Fruit fly (Drosophila melanogaster) whole organism, prepupa: Measurements from ENCODE around the gene CG3071.

Source experiments
- CG11762 ChIP-seq: fragments of 200-800 bp; sonication (Bioruptor generic); optimal IDR thresholded peaks from 3 replicates; lab custom pipeline; 2016; ENCODE audit warnings: missing biosample characterization, missing genetic modification characterization; ENCODE audit not compliant: insufficient read depth
- CG11902 ChIP-seq: fragments of 200-800 bp; sonication (Bioruptor generic); optimal IDR thresholded peaks from 3 replicates; lab custom pipeline; 2016; ENCODE audit warnings: missing biosample characterization, missing genetic modification characterization
- CG15336 ChIP-seq: fragments of 200-800 bp; sonication (Bioruptor generic); IDR thresholded peaks from 2 replicates; pipeline ENCODE4 v1.3.6; 2022; ENCODE audit warnings: missing biosample characterization, missing genetic modification characterization
- CG16779 ChIP-seq: fragments of 200-800 bp; sonication (Bioruptor generic); optimal IDR thresholded peaks from 3 replicates; lab custom pipeline; 2017; ENCODE audit warnings: missing biosample characterization, mild to moderate bottlenecking, missing genetic modification characterization
- CG3032 ChIP-seq: fragments of 200-800 bp; optimal IDR thresholded peaks from 2 replicates; lab custom pipeline; 2019; ENCODE audit warnings: missing biosample characterization, mild to moderate bottlenecking, missing genetic modification characterization, moderate library complexity
- CG31627 ChIP-seq: fragments of 200-800 bp; sonication (Bioruptor generic); optimal IDR thresholded peaks from 3 replicates; lab custom pipeline; 2016; ENCODE audit warnings: missing biosample characterization, missing genetic modification characterization
- CG32006 ChIP-seq: fragments of 200-800 bp; sonication (Bioruptor generic); optimal IDR thresholded peaks from 3 replicates; lab custom pipeline; 2017; ENCODE audit warnings: missing biosample characterization, mild to moderate bottlenecking, missing genetic modification characterization
- CG34406 ChIP-seq: fragments of 200-800 bp; sonication (Bioruptor generic); optimal IDR thresholded peaks from 3 replicates; lab custom pipeline; 2016; ENCODE audit warnings: missing biosample characterization, missing genetic modification characterization
- CG6163 ChIP-seq: fragments of 200-800 bp; sonication (Bioruptor generic); IDR thresholded peaks from 3 replicates; pipeline ENCODE4 v1.3.6; 2022; ENCODE audit warnings: missing biosample characterization, missing genetic modification characterization
- CG6792 ChIP-seq: fragments of 200-800 bp; sonication (Bioruptor generic); optimal IDR thresholded peaks from 3 replicates; lab custom pipeline; 2016; ENCODE audit warnings: missing biosample characterization, missing genetic modification characterization
- CG6854 ChIP-seq: fragments of 200-800 bp; sonication (Bioruptor generic); optimal IDR thresholded peaks from 2 replicates; lab custom pipeline; 2017; ENCODE audit warnings: missing biosample characterization, mild to moderate bottlenecking, missing genetic modification characterization
- CG7368 ChIP-seq: fragments of 200-800 bp; sonication (Bioruptor generic); optimal IDR thresholded peaks from 3 replicates; lab custom pipeline; 2016; ENCODE audit warnings: missing biosample characterization, missing genetic modification characterization
- CG8119 ChIP-seq: fragments of 200-800 bp; sonication (Bioruptor generic); IDR thresholded peaks from 3 replicates; pipeline ENCODE4 v1.3.6; 2022; ENCODE audit warnings: missing biosample characterization, missing genetic modification characterization
- CG9139 ChIP-seq: fragments of 200-800 bp; sonication (Bioruptor generic); optimal IDR thresholded peaks from 3 replicates; lab custom pipeline; 2017; ENCODE audit warnings: missing biosample characterization, mild to moderate bottlenecking, missing genetic modification characterization
- Eip75B ChIP-seq: fragments of 200-800 bp; sonication (Bioruptor generic); optimal IDR thresholded peaks from 3 replicates; lab custom pipeline; 2016; ENCODE audit warnings: missing biosample characterization, missing genetic modification characterization
- Eip93F ChIP-seq: fragments of 200-800 bp; sonication (Bioruptor generic); optimal IDR thresholded peaks from 2 replicates; lab custom pipeline; 2016; ENCODE audit warnings: missing biosample characterization, mild to moderate bottlenecking, missing genetic modification characterization
- Ets21C ChIP-seq: fragments of 200-800 bp; sonication (Bioruptor generic); optimal IDR thresholded peaks from 3 replicates; lab custom pipeline; 2016; ENCODE audit warnings: missing biosample characterization, missing genetic modification characterization
- Ets96B ChIP-seq: fragments of 200-800 bp; optimal IDR thresholded peaks from 2 replicates; lab custom pipeline; 2019; ENCODE audit warnings: missing biosample characterization, mild to moderate bottlenecking, missing genetic modification characterization, moderate library complexity
- Gug ChIP-seq: fragments of 200-800 bp; sonication (Bioruptor generic); IDR thresholded peaks from 2 replicates; pipeline ENCODE4 v1.3.6; 2022; ENCODE audit warnings: missing biosample characterization, missing genetic modification characterization
- Hr38 ChIP-seq: sonication (Bioruptor generic); optimal IDR thresholded peaks from 2 replicates; lab custom pipeline; 2016; ENCODE audit warnings: missing biosample characterization, missing genetic modification characterization
- Hr39 ChIP-seq: fragments of 200-800 bp; sonication (Bioruptor generic); optimal IDR thresholded peaks from 2 replicates; lab custom pipeline; 2016; ENCODE audit warnings: missing biosample characterization, missing genetic modification characterization
- Hr4 ChIP-seq: fragments of 200-800 bp; sonication (Bioruptor generic); optimal IDR thresholded peaks from 3 replicates; lab custom pipeline; 2016; ENCODE audit warnings: missing biosample characterization, missing genetic modification characterization
- Lpt ChIP-seq: fragments of 200-800 bp; sonication (Bioruptor generic); optimal IDR thresholded peaks from 3 replicates; lab custom pipeline; 2016; ENCODE audit warnings: missing biosample characterization, missing genetic modification characterization
- Smox ChIP-seq: fragments of 200-800 bp; sonication (Bioruptor generic); optimal IDR thresholded peaks from 3 replicates; lab custom pipeline; 2016; ENCODE audit warnings: missing biosample characterization, missing genetic modification characterization
- Sox102F ChIP-seq: fragments of 200-800 bp; sonication (Bioruptor generic); optimal IDR thresholded peaks from 2 replicates; lab custom pipeline; 2016; ENCODE audit warnings: missing biosample characterization, mild to moderate bottlenecking, missing genetic modification characterization
- Sox15 ChIP-seq: fragments of 200-800 bp; sonication (Bioruptor generic); optimal IDR thresholded peaks from 3 replicates; lab custom pipeline; 2016; ENCODE audit warnings: missing biosample characterization, missing genetic modification characterization
- acj6 ChIP-seq: fragments of 200-800 bp; sonication (Bioruptor generic); optimal IDR thresholded peaks from 3 replicates; lab custom pipeline; 2016; ENCODE audit warnings: missing biosample characterization, missing genetic modification characterization
- cyc ChIP-seq: fragments of 200-800 bp; sonication (Bioruptor generic); optimal IDR thresholded peaks from 3 replicates; lab custom pipeline; 2016; ENCODE audit warnings: missing biosample characterization, missing genetic modification characterization
- dac ChIP-seq: fragments of 200-800 bp; sonication (Bioruptor generic); optimal IDR thresholded peaks from 2 replicates; lab custom pipeline; 2017; ENCODE audit warnings: missing biosample characterization, mild to moderate bottlenecking, missing genetic modification characterization
- dsx ChIP-seq: fragments of 200-800 bp; optimal IDR thresholded peaks from 3 replicates; lab custom pipeline; 2019; ENCODE audit warnings: missing biosample characterization, mild to moderate bottlenecking, missing genetic modification characterization, moderate library complexity; ENCODE audit not compliant: poor library complexity, severe bottlenecking
- eg ChIP-seq: fragments of 200-800 bp; sonication (Bioruptor generic); IDR thresholded peaks from 3 replicates; pipeline ENCODE4 v1.3.6; 2022; ENCODE audit warnings: missing biosample characterization, missing genetic modification characterization
- esn ChIP-seq: fragments of 200-800 bp; sonication (Bioruptor generic); optimal IDR thresholded peaks from 2 replicates; lab custom pipeline; 2016; ENCODE audit warnings: missing biosample characterization, mild to moderate bottlenecking, missing genetic modification characterization, moderate library complexity
- fd85E ChIP-seq: fragments of 200-800 bp; sonication (Bioruptor generic); optimal IDR thresholded peaks from 3 replicates; lab custom pipeline; 2016; ENCODE audit warnings: missing biosample characterization, missing genetic modification characterization
- fkh ChIP-seq: fragments of 200-800 bp; sonication (Bioruptor generic); optimal IDR thresholded peaks from 3 replicates; lab custom pipeline; 2017; ENCODE audit warnings: missing biosample characterization, mild to moderate bottlenecking, missing genetic modification characterization, moderate library complexity
- lz ChIP-seq: fragments of 200-800 bp; sonication (Bioruptor generic); optimal IDR thresholded peaks from 3 replicates; lab custom pipeline; 2016; ENCODE audit warnings: missing biosample characterization, missing genetic modification characterization
- pdm3 ChIP-seq: fragments of 200-800 bp; sonication (Bioruptor generic); optimal IDR thresholded peaks from 3 replicates; lab custom pipeline; 2016; ENCODE audit warnings: missing biosample characterization, missing genetic modification characterization
- salr ChIP-seq, 2 experiments: fragments of 200-800 bp; sonication (Bioruptor generic); optimal IDR thresholded peaks; 3 replicates each; lab custom pipeline; 2016 to 2018; ENCODE audit warnings: missing biosample characterization in 2 of 2, missing genetic modification characterization in 2 of 2, mild to moderate bottlenecking in 1 of 2
- spab ChIP-seq: fragments of 200-800 bp; sonication (Bioruptor generic); optimal IDR thresholded peaks from 2 replicates; lab custom pipeline; 2017; ENCODE audit warnings: missing biosample characterization, mild to moderate bottlenecking, missing genetic modification characterization, missing genetic modification reagents
- ss ChIP-seq, 2 experiments: fragments of 200-800 bp; sonication (Bioruptor generic); optimal IDR thresholded peaks; 2 replicates in 1 of 2; 3 replicates in 1 of 2; lab custom pipeline; 2017 to 2018; ENCODE audit warnings: mild to moderate bottlenecking in 2 of 2, missing biosample characterization in 2 of 2, missing genetic modification characterization in 2 of 2, moderate library complexity in 1 of 2
- vri ChIP-seq: fragments of 200-800 bp; sonication (Bioruptor generic); optimal IDR thresholded peaks from 3 replicates; lab custom pipeline; 2016; ENCODE audit warnings: missing biosample characterization, mild to moderate bottlenecking, missing genetic modification characterization

CG3071 gene

dm6 chrX:2301613-2302522 lies 39.2 kb downstream of the CG3071 start (continued):
- TF ChIP-seq Ets21C (GFP tag; lab: Kevin White, UChicago), result peak; percentile 58
- TF ChIP-seq dsx (GFP tag; lab: Kevin White, UChicago), result peak; percentile 41
- peak; percentile 65 for TF ChIP-seq Ets96B (tag; lab: Kevin White, UChicago)
- TF ChIP-seq CG15336, result peak; percentile 83
- TF ChIP-seq acj6 (GFP tag; lab: Kevin White, UChicago), result peak; percentile 68
- TF ChIP-seq CG11762 (GFP tag; lab: Kevin White, UChicago), result peak; percentile 57
- TF ChIP-seq fd85E (GFP tag; lab: Kevin White, UChicago), result no peak
- TF ChIP-seq CG31627 (GFP tag; lab: Kevin White, UChicago), result peak; percentile 75
- TF ChIP-seq Sox15 (GFP tag; lab: Kevin White, UChicago), result peak; percentile 72
- TF ChIP-seq Sox102F (GFP tag; lab: Kevin White, UChicago), result peak; percentile 69
- peak; percentile 66; the same call in 1 of the 2 replicates for TF ChIP-seq Gug (GFP tag; lab: Robert Waterston, UW)
- no peak for TF ChIP-seq Eip93F (GFP tag; lab: Kevin White, UChicago)
- TF ChIP-seq CG32006 (GFP tag; lab: Kevin White, UChicago), result peak; percentile 76
- no peak for TF ChIP-seq CG9139
- peak in 1 of 2 experiments; percentile 15 for TF ChIP-seq ss (GFP tag; optimal IDR thresholded peaks at IDR 0.05; lab: Kevin White, UChicago)
- TF ChIP-seq CG6163, result peak; percentile 80
- peak; percentile 74 for TF ChIP-seq esn
- TF ChIP-seq CG6792 (GFP tag; lab: Kevin White, UChicago), result peak; percentile 75
- peak; percentile 58 for TF ChIP-seq CG3032 (tag; lab: Kevin White, UChicago)
- peak; percentile 80 for TF ChIP-seq lz (GFP tag; lab: Kevin White, UChicago)
- no peak for TF ChIP-seq CG6854 (GFP tag; lab: Kevin White, UChicago)
- TF ChIP-seq eg (GFP tag; lab: Robert Waterston, UW), result peak; percentile 76
- peak; percentile 73 for TF ChIP-seq Smox (GFP tag; lab: Kevin White, UChicago)
- TF ChIP-seq dac (GFP tag; lab: Kevin White, UChicago), result peak; percentile 47

- TF ChIP-seq vri, result peak; percentile 81
- no peak for TF ChIP-seq Hr4
Observed at dm6 chrX:2302875-2303274, 40.2 kb downstream of the CG3071 start.

DNA sequence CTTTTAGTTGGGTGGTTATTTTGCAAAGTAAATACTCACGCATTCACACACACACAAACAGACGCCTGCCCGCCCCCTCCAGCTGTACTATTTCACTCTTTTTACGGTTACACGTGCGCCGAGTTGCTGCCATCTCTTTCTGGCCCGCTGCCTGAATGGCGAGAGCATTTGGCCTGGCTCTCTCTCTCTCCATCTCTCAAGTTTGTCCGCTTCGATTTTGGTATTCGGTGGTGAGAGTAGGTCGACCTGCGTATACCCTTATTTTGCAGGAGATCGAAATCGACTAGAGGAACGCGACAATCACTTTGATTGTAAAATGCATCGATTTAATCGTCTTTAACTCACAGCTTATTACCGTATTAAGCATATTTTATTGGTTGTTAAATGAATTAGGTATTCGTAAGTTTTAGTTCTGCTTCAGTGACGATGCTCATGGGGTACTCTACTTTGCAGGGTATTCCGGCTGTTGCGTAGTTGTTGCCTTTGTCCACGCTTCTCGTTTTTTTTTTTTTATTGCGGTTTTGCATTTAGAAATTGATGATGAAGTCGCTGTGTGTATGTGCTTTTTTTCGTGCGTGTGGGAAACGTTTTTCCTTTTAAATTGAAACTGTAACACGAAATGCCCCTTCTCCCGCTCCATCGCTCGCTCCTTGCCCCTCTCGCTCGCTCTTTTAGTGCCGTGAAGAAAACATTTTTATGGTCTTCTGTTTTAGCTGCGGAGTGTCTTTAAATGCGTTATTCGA lies 41.3 kb downstream of the CG3071 start:
- peak; percentile 72 for TF ChIP-seq CG11762 (GFP tag; lab: Kevin White, UChicago)
- TF ChIP-seq fd85E (GFP tag; lab: Kevin White, UChicago), result peak; percentile 28
- TF ChIP-seq Sox102F (GFP tag; lab: Kevin White, UChicago), result peak; percentile 87
- peak; percentile 80 to 83 for TF ChIP-seq ss (GFP tag; optimal IDR thresholded peaks at IDR 0.05; lab: Kevin White, UChicago)
- peak; percentile 54 for TF ChIP-seq Eip93F (GFP tag; lab: Kevin White, UChicago)
- peak; percentile 87 for TF ChIP-seq Hr39
- TF ChIP-seq pdm3 (GFP tag; lab: Kevin White, UChicago), result peak; percentile 89
- peak; percentile 82 for TF ChIP-seq acj6 (GFP tag; lab: Kevin White, UChicago)
- TF ChIP-seq Sox15 (GFP tag; lab: Kevin White, UChicago), result peak; percentile 75
- no peak for TF ChIP-seq Hr38 (GFP tag; lab: Kevin White, UChicago)
- peak; percentile 74 for TF ChIP-seq CG11902
- TF ChIP-seq Lpt (GFP tag; lab: Kevin White, UChicago), result peak; percentile 85
- TF ChIP-seq CG15336, result peak; percentile 87
- peak; percentile 87 for TF ChIP-seq Eip75B (GFP tag; lab: Kevin White, UChicago)
- peak; percentile 92 for TF ChIP-seq esn
- peak; percentile 79 for TF ChIP-seq CG9139
- TF ChIP-seq lz (GFP tag; lab: Kevin White, UChicago), result peak; percentile 90
- peak; percentile 74 for TF ChIP-seq CG7368 (GFP tag; lab: Kevin White, UChicago)
- peak; percentile 63 for TF ChIP-seq spab (GFP tag; lab: Kevin White, UChicago)
- TF ChIP-seq CG3032 (tag; lab: Kevin White, UChicago), result peak; percentile 71
- TF ChIP-seq eg (GFP tag; lab: Robert Waterston, UW), result peak; percentile 66
- peak; percentile 72 for TF ChIP-seq CG16779 (tag; lab: Kevin White, UChicago)
- peak; percentile 86 for TF ChIP-seq Hr4
- TF ChIP-seq salr (GFP tag; optimal IDR thresholded peaks at IDR 0.05; lab: Kevin White, UChicago), result peak; percentile 48 to 70
- peak; percentile 90 for TF ChIP-seq CG8119
- peak; percentile 68 for TF ChIP-seq dsx (GFP tag; lab: Kevin White, UChicago)
- TF ChIP-seq CG34406 (GFP tag; lab: Kevin White, UChicago), result peak; percentile 83
- TF ChIP-seq vri, result peak; percentile 88
- peak; percentile 64 for TF ChIP-seq Gug (GFP tag; lab: Robert Waterston, UW)
- peak; percentile 86 for TF ChIP-seq fkh
- TF ChIP-seq CG32006 (GFP tag; lab: Kevin White, UChicago), result peak; percentile 88
- TF ChIP-seq cyc (GFP tag; lab: Kevin White, UChicago), result peak; percentile 81
